Fruit fly (Drosophila melanogaster) whole organism, prepupa: Measurements from ENCODE around the gene CCAP-R.

ENCODE experiments used
- CG16779 ChIP-seq: fragments of 200-800 bp; sonication (Bioruptor generic); optimal IDR thresholded peaks from 3 replicates; lab custom pipeline; 2017; ENCODE audit warnings: missing biosample characterization, mild to moderate bottlenecking, missing genetic modification characterization
- CG6792 ChIP-seq: fragments of 200-800 bp; sonication (Bioruptor generic); optimal IDR thresholded peaks from 3 replicates; lab custom pipeline; 2016; ENCODE audit warnings: missing biosample characterization, missing genetic modification characterization
- CG7368 ChIP-seq: fragments of 200-800 bp; sonication (Bioruptor generic); optimal IDR thresholded peaks from 3 replicates; lab custom pipeline; 2016; ENCODE audit warnings: missing biosample characterization, missing genetic modification characterization
- Eip78C ChIP-seq: fragments of 200-800 bp; sonication (Bioruptor generic); peaks from one replicate; lab custom pipeline; 2016; ENCODE audit warnings: missing biosample characterization, missing genetic modification characterization
- Eip93F ChIP-seq: fragments of 200-800 bp; sonication (Bioruptor generic); optimal IDR thresholded peaks from 2 replicates; lab custom pipeline; 2016; ENCODE audit warnings: missing biosample characterization, mild to moderate bottlenecking, missing genetic modification characterization
- fd59A ChIP-seq: fragments of 200-800 bp; sonication (Bioruptor generic); optimal IDR thresholded peaks from 2 replicates; lab custom pipeline; 2017; ENCODE audit warnings: missing biosample characterization, mild to moderate bottlenecking, missing genetic modification characterization, missing genetic modification reagents
- svp ChIP-seq: fragments of 200-800 bp; sonication (Bioruptor generic); peaks from one replicate; lab custom pipeline; 2016; ENCODE audit warnings: missing biosample characterization, missing genetic modification characterization

DNA sequence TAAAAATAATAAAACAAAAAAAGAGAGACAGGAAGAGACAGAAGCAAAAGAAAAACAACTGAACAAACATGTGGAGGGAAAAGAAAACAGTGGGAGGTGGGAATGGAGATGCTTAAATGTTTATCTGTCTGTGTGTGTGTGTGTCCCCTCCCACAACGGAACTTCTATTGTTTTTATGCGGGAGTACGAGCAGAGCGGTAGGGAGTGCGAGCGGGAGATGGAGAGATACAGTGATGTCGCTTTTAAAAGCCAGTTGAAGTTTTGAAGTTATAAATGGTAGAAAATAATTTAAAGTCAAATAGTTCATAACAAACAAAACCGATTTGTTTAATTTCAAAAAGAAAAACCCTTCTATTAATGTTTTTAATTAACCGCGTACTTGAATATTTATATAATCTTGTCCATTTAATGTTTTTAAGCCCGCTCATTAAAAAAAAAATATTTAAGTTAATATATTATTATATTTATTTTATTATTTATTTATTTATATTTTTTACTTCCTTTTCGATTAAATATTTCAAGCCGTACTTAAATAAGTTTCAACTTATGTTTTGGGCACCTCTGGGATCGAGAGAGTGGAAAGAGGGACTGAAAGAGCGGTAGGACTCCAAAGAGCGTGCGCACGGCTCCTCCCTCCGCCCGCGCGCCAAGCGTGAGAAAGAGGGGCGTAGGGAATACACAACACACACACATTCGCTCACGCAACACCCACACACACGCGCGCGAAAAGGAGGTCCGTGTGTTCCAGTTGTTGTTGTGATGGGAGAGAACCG is 75.7 kb downstream of the CCAP-R start:
- TF ChIP-seq Eip93F, result no peak
- peak; percentile 76 for TF ChIP-seq Eip78C (GFP tag; lab: Kevin White, UChicago)
- no peak for TF ChIP-seq fd59A (GFP tag; lab: Kevin White, UChicago)
- peak; percentile 24 for TF ChIP-seq CG7368 (GFP tag; lab: Kevin White, UChicago)
- peak; percentile 62 for TF ChIP-seq CG6792 (GFP tag; lab: Kevin White, UChicago)
- no peak for TF ChIP-seq CG16779 (tag; lab: Kevin White, UChicago)
- peak; percentile 55 for TF ChIP-seq svp
